Worm (Caenorhabditis elegans) whole organism, L3 larva: ENCODE data around the gene C32D5.14.

ENCODE experiments used
- R02D3.7 ChIP-seq: fragments of 150-350 bp; optimal IDR thresholded peaks from 2 replicates; lab custom pipeline; 2014; ENCODE audit warnings: missing biosample characterization, missing genetic modification characterization
- ZK546.5 ChIP-seq: sonication (generic microtip); optimal IDR thresholded peaks from 2 replicates; lab custom pipeline; 2017; ENCODE audit warnings: missing biosample characterization, missing genetic modification characterization
- aly-2 ChIP-seq: fragments of 150-350 bp; optimal IDR thresholded peaks from 2 replicates; lab custom pipeline; 2014; ENCODE audit warnings: missing biosample characterization, missing genetic modification characterization
- ama-1 ChIP-seq: fragments of 150-350 bp; optimal IDR thresholded peaks from 2 replicates; lab custom pipeline; 2018
- ceh-28 ChIP-seq: fragments of 150-350 bp; optimal IDR thresholded peaks from 2 replicates; lab custom pipeline; 2014; ENCODE audit warnings: missing biosample characterization, missing genetic modification reagents, missing genetic modification characterization
- ceh-82 ChIP-seq: fragments of 150-350 bp; optimal IDR thresholded peaks from 2 replicates; lab custom pipeline; 2014; ENCODE audit warnings: missing biosample characterization, missing genetic modification characterization
- ceh-9 ChIP-seq: sonication (generic microtip); optimal IDR thresholded peaks from 2 replicates; lab custom pipeline; 2018; ENCODE audit warnings: missing biosample characterization, missing genetic modification characterization
- daf-12 ChIP-seq: fragments of 150-350 bp; optimal IDR thresholded peaks from 2 replicates; lab custom pipeline; 2014; ENCODE audit warnings: missing biosample characterization, missing genetic modification reagents, missing genetic modification characterization
- egl-27 ChIP-seq: sonication (generic microtip); optimal IDR thresholded peaks from 4 replicates; lab custom pipeline; 2017; ENCODE audit warnings: missing biosample characterization, missing genetic modification reagents, missing genetic modification characterization
- elt-1 ChIP-seq: fragments of 150-350 bp; optimal IDR thresholded peaks from 2 replicates; lab custom pipeline; 2014; ENCODE audit warnings: missing biosample characterization, missing genetic modification characterization
- elt-2 ChIP-seq: sonication (generic microtip); optimal IDR thresholded peaks from 2 replicates; lab custom pipeline; 2016; ENCODE audit warnings: missing genetic modification reagents, mild to moderate bottlenecking, missing genetic modification characterization, missing compliant biosample characterization
- elt-3 ChIP-seq, 3 experiments: fragments of 150-350 bp in 1 of 3; sonication (generic microtip) in 2 of 3; optimal IDR thresholded peaks; 2 replicates in 2 of 3; 4 replicates in 1 of 3; lab custom pipeline; 2014 to 2017; ENCODE audit warnings: missing biosample characterization in 3 of 3, missing genetic modification characterization in 3 of 3
- eor-1 ChIP-seq, 2 experiments: fragments of 150-350 bp; optimal IDR thresholded peaks; 2 replicates each; lab custom pipeline; 2014 to 2018; ENCODE audit warnings: missing biosample characterization in 2 of 2, missing genetic modification characterization in 2 of 2
- fkh-10 ChIP-seq: sonication (generic microtip); optimal IDR thresholded peaks from 2 replicates; lab custom pipeline; 2017; ENCODE audit warnings: missing biosample characterization, missing genetic modification reagents, missing genetic modification characterization
- fkh-2 ChIP-seq: fragments of 150-350 bp; optimal IDR thresholded peaks from 2 replicates; lab custom pipeline; 2014; ENCODE audit warnings: missing biosample characterization, missing genetic modification reagents, missing genetic modification characterization
- fos-1 ChIP-seq: fragments of 150-350 bp; optimal IDR thresholded peaks from 2 replicates; lab custom pipeline; 2014; ENCODE audit warnings: missing biosample characterization, missing genetic modification characterization
- hmg-11 ChIP-seq: sonication (generic microtip); optimal IDR thresholded peaks from 2 replicates; lab custom pipeline; 2016; ENCODE audit warnings: missing genetic modification characterization, missing compliant biosample characterization
- jun-1 ChIP-seq: fragments of 150-350 bp; optimal IDR thresholded peaks from 2 replicates; lab custom pipeline; 2014; ENCODE audit warnings: missing biosample characterization, missing genetic modification reagents, missing genetic modification characterization
- lin-15B ChIP-seq: fragments of 150-350 bp; optimal IDR thresholded peaks from 2 replicates; lab custom pipeline; 2014; ENCODE audit warnings: missing biosample characterization, missing genetic modification characterization
- lsy-12 ChIP-seq: sonication (generic microtip); optimal IDR thresholded peaks from 2 replicates; lab custom pipeline; 2016; ENCODE audit warnings: mild to moderate bottlenecking, missing genetic modification characterization, missing compliant biosample characterization
- mdl-1 ChIP-seq: fragments of 150-350 bp; optimal IDR thresholded peaks from 2 replicates; lab custom pipeline; 2014; ENCODE audit warnings: missing biosample characterization, missing genetic modification characterization
- mml-1 ChIP-seq: fragments of 150-350 bp; sonication (generic microtip); optimal IDR thresholded peaks from 3 replicates; lab custom pipeline; 2014; ENCODE audit warnings: missing biosample characterization, missing genetic modification characterization
- nfya-1 ChIP-seq: sonication (generic microtip); optimal IDR thresholded peaks from 2 replicates; lab custom pipeline; 2017; ENCODE audit warnings: missing genetic modification characterization, mild to moderate bottlenecking, missing compliant biosample characterization, antibody characterized with exemption, moderate library complexity; ENCODE audit not compliant: insufficient read depth
- nhr-11 ChIP-seq: fragments of 150-350 bp; optimal IDR thresholded peaks from 2 replicates; lab custom pipeline; 2014; ENCODE audit warnings: missing biosample characterization, missing genetic modification characterization
- nhr-12 ChIP-seq: fragments of 150-350 bp; optimal IDR thresholded peaks from 2 replicates; lab custom pipeline; 2014; ENCODE audit warnings: missing biosample characterization, missing genetic modification characterization
- nhr-23 ChIP-seq: fragments of 150-350 bp; optimal IDR thresholded peaks from 2 replicates; lab custom pipeline; 2014; ENCODE audit warnings: missing biosample characterization, missing genetic modification reagents, missing genetic modification characterization
- nhr-237 ChIP-seq: fragments of 150-350 bp; optimal IDR thresholded peaks from 2 replicates; lab custom pipeline; 2014; ENCODE audit warnings: missing biosample characterization, missing genetic modification characterization
- nhr-25 ChIP-seq: sonication (generic microtip); optimal IDR thresholded peaks from 2 replicates; lab custom pipeline; 2017; ENCODE audit warnings: missing biosample characterization, missing genetic modification characterization
- nhr-28 ChIP-seq: fragments of 150-350 bp; optimal IDR thresholded peaks from 2 replicates; lab custom pipeline; 2014; ENCODE audit warnings: missing biosample characterization, missing genetic modification characterization
- nhr-43 ChIP-seq: sonication (generic microtip); optimal IDR thresholded peaks from 2 replicates; lab custom pipeline; 2016; ENCODE audit warnings: mild to moderate bottlenecking, missing genetic modification characterization, missing compliant biosample characterization; ENCODE audit not compliant: poor library complexity, severe bottlenecking
- nhr-67 ChIP-seq: fragments of 150-350 bp; optimal IDR thresholded peaks from 2 replicates; lab custom pipeline; 2014; ENCODE audit warnings: missing biosample characterization, missing genetic modification characterization
- pha-4 ChIP-seq: fragments of 150-350 bp; optimal IDR thresholded peaks from 2 replicates; lab custom pipeline; 2014; ENCODE audit warnings: missing biosample characterization, missing genetic modification reagents, missing genetic modification characterization
- pqm-1 ChIP-seq: fragments of 150-350 bp; optimal IDR thresholded peaks from 2 replicates; lab custom pipeline; 2017; ENCODE audit warnings: missing biosample characterization, missing genetic modification characterization, inconsistent platforms
- sea-2 ChIP-seq: fragments of 150-350 bp; sonication (generic microtip); optimal IDR thresholded peaks from 4 replicates; lab custom pipeline; 2014; ENCODE audit warnings: missing biosample characterization, missing genetic modification reagents, missing genetic modification characterization
- skn-1 ChIP-seq: fragments of 150-350 bp; optimal IDR thresholded peaks from 2 replicates; lab custom pipeline; 2014; ENCODE audit warnings: missing biosample characterization, missing genetic modification characterization
- snpc-4 ChIP-seq: fragments of 150-350 bp; optimal IDR thresholded peaks from 2 replicates; lab custom pipeline; 2014; ENCODE audit warnings: missing biosample characterization, missing genetic modification characterization
- tbx-2 ChIP-seq: sonication (generic microtip); optimal IDR thresholded peaks from 2 replicates; lab custom pipeline; 2016; ENCODE audit warnings: mild to moderate bottlenecking, missing genetic modification characterization, missing compliant biosample characterization
- unc-39 ChIP-seq: sonication (generic microtip); optimal IDR thresholded peaks from 4 replicates; lab custom pipeline; 2017; ENCODE audit warnings: missing biosample characterization, missing genetic modification characterization
- zag-1 ChIP-seq: fragments of 150-350 bp; optimal IDR thresholded peaks from 2 replicates; lab custom pipeline; 2014; ENCODE audit warnings: missing biosample characterization, missing genetic modification characterization
- ztf-11 ChIP-seq: fragments of 150-350 bp; optimal IDR thresholded peaks from 2 replicates; lab custom pipeline; 2014; ENCODE audit warnings: missing biosample characterization, missing genetic modification characterization
- ztf-4 ChIP-seq: fragments of 150-350 bp; optimal IDR thresholded peaks from 2 replicates; lab custom pipeline; 2014; ENCODE audit warnings: missing biosample characterization, missing genetic modification characterization

C32D5.14 gene

ce11 chrII:6355396-6356346 lies 20.4 kb downstream of the C32D5.14 start, which contains the start of gene C32D5.11 (continued):
- no peak for TF ChIP-seq sea-2 (GFP tag; lab: Kevin White, UChicago)
- TF ChIP-seq fkh-10 (GFP tag; lab: Kevin White, UChicago): no peak
- TF ChIP-seq, all 47 proteins: peak for 17

- TF ChIP-seq ceh-9 (tag; lab: Kevin White, UChicago) (no peak), elt-2 (tag; lab: Kevin White, UChicago) (no peak), lsy-12 (tag; lab: Kevin White, UChicago) (no peak), nhr-67 (tag; lab: Kevin White, UChicago) (no peak), ceh-28 (tag; lab: Kevin White, UChicago) (no peak), nhr-28 (tag; lab: Kevin White, UChicago) (no peak), hmg-11 (tag; lab: Kevin White, UChicago) (no peak), nhr-11 (tag; lab: Kevin White, UChicago) (no peak), ztf-11 (tag; lab: Kevin White, UChicago) (no peak), nhr-25 (no peak), mml-1 (tag; lab: Kevin White, UChicago) (no peak), ceh-82 (tag; lab: Kevin White, UChicago) (no peak), aly-2 (no peak), zag-1 (tag; lab: Kevin White, UChicago) (no peak), pha-4 (tag; lab: Kevin White, UChicago) (no peak), lin-15B (tag; lab: Kevin White, UChicago) (no peak), jun-1 (tag; lab: Kevin White, UChicago) (no peak)
- TF ChIP-seq, all 47 proteins: peak for 0
Observed at ce11 chrII:6358232-6358631, 22.9 kb downstream of the C32D5.14 start.

ce11 chrII:6358905-6359304 lies 23.6 kb downstream of the C32D5.14 start, which contains the start of gene C32D5.12:
Gene C32D5.12, minus strand, starts transcription at chrII:6359005.
- no peak for TF ChIP-seq elt-1 (tag; lab: Kevin White, UChicago)
- TF ChIP-seq nhr-11 (tag; lab: Kevin White, UChicago): no peak
- TF ChIP-seq daf-12: no peak
- TF ChIP-seq nhr-23: no peak
- TF ChIP-seq nhr-237 (tag; lab: Kevin White, UChicago): no peak
- no peak for TF ChIP-seq zag-1 (tag; lab: Kevin White, UChicago)
- no peak for TF ChIP-seq nhr-28 (tag; lab: Kevin White, UChicago)
- TF ChIP-seq fos-1: no peak
- no peak for TF ChIP-seq sea-2 (GFP tag; lab: Kevin White, UChicago)
- TF ChIP-seq nhr-12: no peak
- TF ChIP-seq ceh-82 (tag; lab: Kevin White, UChicago): no peak

- TF ChIP-seq jun-1 (tag; lab: Kevin White, UChicago) (no peak), nhr-12 (no peak), R02D3.7 (tag; lab: Kevin White, UChicago) (no peak), snpc-4 (peak; percentile 78), nfya-1 (tag; lab: Kevin White, UChicago) (peak; percentile 73), ceh-82 (tag; lab: Kevin White, UChicago) (no peak), elt-3 (tag; optimal IDR thresholded peaks at IDR 0.05; lab: Kevin White, UChicago) (no peak), eor-1 (tag; optimal IDR thresholded peaks at IDR 0.05; lab: Kevin White, UChicago) (no peak), fos-1 (no peak), fkh-2 (tag; lab: Kevin White, UChicago) (no peak), lin-15B (tag; lab: Kevin White, UChicago) (peak; percentile 76), ceh-9 (tag; lab: Kevin White, UChicago) (no peak), nhr-11 (tag; lab: Kevin White, UChicago) (no peak), tbx-2 (no peak), skn-1 (tag; lab: Kevin White, UChicago) (no peak), fkh-10 (GFP tag; lab: Kevin White, UChicago) (no peak), mml-1 (tag; lab: Kevin White, UChicago) (no peak), pqm-1 (no peak), mdl-1 (tag; lab: Kevin White, UChicago) (no peak), nhr-23 (peak; percentile 71), egl-27 (no peak), nhr-25 (peak; percentile 67), ztf-4 (tag; lab: Kevin White, UChicago) (no peak), aly-2 (no peak), ZK546.5 (no peak), nhr-28 (tag; lab: Kevin White, UChicago) (no peak), zag-1 (tag; lab: Kevin White, UChicago) (no peak), unc-39 (no peak), elt-2 (tag; lab: Kevin White, UChicago) (peak; percentile 40), elt-1 (tag; lab: Kevin White, UChicago) (no peak), ceh-28 (tag; lab: Kevin White, UChicago) (peak; percentile 21), nhr-237 (tag; lab: Kevin White, UChicago) (no peak), ztf-11 (tag; lab: Kevin White, UChicago) (no peak), lsy-12 (tag; lab: Kevin White, UChicago) (peak; percentile 43), ama-1 (lab: Kevin White, UChicago) (peak; percentile 13), daf-12 (no peak), nhr-43 (tag; lab: Kevin White, UChicago) (no peak)
Observed at ce11 chrII:6360822-6361221, 25.5 kb downstream of the C32D5.14 start, which contains the start of gene K10B2.4. Gene K10B2.4, minus strand, starts transcription at chrII:6360959.
